Fruit fly (Drosophila melanogaster): ENCODE data around the gene CG31229.

The CG31229 gene

DNA sequence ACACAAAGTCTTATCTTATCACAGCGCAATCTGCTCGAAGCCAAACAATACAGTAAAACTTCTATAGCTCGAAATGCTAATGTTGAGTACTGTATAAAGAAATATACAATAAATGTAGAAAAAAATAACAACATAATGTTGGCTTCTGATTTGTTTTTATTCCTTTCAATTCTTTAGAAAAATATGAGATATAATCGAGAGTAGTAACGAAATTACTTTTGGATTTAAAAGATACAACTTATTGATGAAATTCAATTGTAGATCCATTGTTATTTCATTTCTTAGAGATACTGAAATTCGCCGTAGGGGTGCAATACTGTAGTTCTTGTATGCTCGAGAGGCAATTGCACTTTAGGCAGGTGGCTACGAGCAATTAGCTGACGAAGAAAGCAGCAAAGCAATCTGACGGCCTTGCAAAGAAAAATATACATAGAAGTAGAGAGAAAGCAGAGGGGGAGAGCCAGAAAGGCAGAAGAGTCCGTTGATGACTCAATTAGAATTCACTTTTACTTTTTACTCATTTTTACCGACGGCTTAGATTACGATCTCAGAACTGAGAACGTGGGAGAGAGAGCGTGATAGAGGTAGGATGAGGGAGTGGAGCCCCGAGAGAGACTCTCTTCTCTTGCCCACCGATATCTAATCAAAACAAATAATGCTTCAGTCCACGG is 2.9 kb downstream of the CG31229 start (continued):
- no peak for TF ChIP-seq lov (optimal IDR thresholded peaks at IDR 0.05)
- no peak for TF ChIP-seq lov (GFP tag; IDR thresholded peaks at IDR 0.05)
- TF ChIP-seq B-H2 (GFP tag; optimal IDR thresholded peaks at IDR 0.05): no peak
- no peak for TF ChIP-seq Dbx (GFP tag; IDR thresholded peaks at IDR 0.05)
- no peak for TF ChIP-seq CG3995 (GFP tag; optimal IDR thresholded peaks at IDR 0.05)
- no peak for TF ChIP-seq emc (GFP tag; optimal IDR thresholded peaks at IDR 0.05)
- TF ChIP-seq dysf (GFP tag; IDR thresholded peaks at IDR 0.05): 0 out of 3 replicates have a peak, but pooled peaks have one; percentile 35
- no peak for TF ChIP-seq Dip2 (GFP tag; IDR thresholded peaks at IDR 0.05)
- no peak for TF ChIP-seq zen2 (GFP tag; IDR thresholded peaks at IDR 0.05; ENCODE audit: partially characterized antibody)
- no peak for TF ChIP-seq CG12104 (GFP tag; optimal IDR thresholded peaks at IDR 0.05)
- no peak for TF ChIP-seq Sry-β (GFP tag; optimal IDR thresholded peaks at IDR 0.05)
- peak; percentile 47 for TF ChIP-seq CG12299 (tag; optimal IDR thresholded peaks at IDR 0.05)
- peak; percentile 47 for TF ChIP-seq CG4328 (GFP tag; optimal IDR thresholded peaks at IDR 0.05)
- TF ChIP-seq ranshi (GFP tag; IDR thresholded peaks at IDR 0.05): peak; percentile 31; the same call in 1 of the 2 replicates
- no peak for TF ChIP-seq Gsc (GFP tag; IDR thresholded peaks at IDR 0.05)
- no peak for TF ChIP-seq danr (GFP tag; IDR thresholded peaks at IDR 0.05)
- TF ChIP-seq CG2199 (GFP tag; IDR thresholded peaks at IDR 0.05): no peak
- TF ChIP-seq fru (optimal IDR thresholded peaks at IDR 0.05): no peak
- no peak for TF ChIP-seq bowl (GFP tag; IDR thresholded peaks at IDR 0.05)
- TF ChIP-seq PHDP (tag; optimal IDR thresholded peaks at IDR 0.05): peak; percentile 65
- no peak for TF ChIP-seq gcm2 (GFP tag; optimal IDR thresholded peaks at IDR 0.05)
- no peak for TF ChIP-seq CG2889 (GFP tag; IDR thresholded peaks at IDR 0.05)
- TF ChIP-seq CG6854 (GFP tag; optimal IDR thresholded peaks at IDR 0.05): no peak
- no peak for TF ChIP-seq CG12236 (GFP tag; optimal IDR thresholded peaks at IDR 0.05)
- TF ChIP-seq Hr3 (GFP tag; optimal IDR thresholded peaks at IDR 0.05): peak; percentile 36
- TF ChIP-seq fd102C (GFP tag; optimal IDR thresholded peaks at IDR 0.05): no peak
- TF ChIP-seq NC2β (GFP tag; optimal IDR thresholded peaks at IDR 0.05): no peak
- 0 out of 4 replicates have a peak, but pooled peaks have one; percentile 19 for TF ChIP-seq chinmo (GFP tag; IDR thresholded peaks at IDR 0.05; ENCODE audit: partially characterized antibody)
- TF ChIP-seq dan (GFP tag; IDR thresholded peaks at IDR 0.05): no peak
- no peak for TF ChIP-seq ara (GFP tag; IDR thresholded peaks at IDR 0.05)
- no peak for TF ChIP-seq Hmx (GFP tag; optimal IDR thresholded peaks at IDR 0.05)
- no peak for TF ChIP-seq CG1647 (GFP tag; optimal IDR thresholded peaks at IDR 0.05)
- TF ChIP-seq Rx (GFP tag; IDR thresholded peaks at IDR 0.05): no peak
- TF ChIP-seq CG9876 (GFP tag; optimal IDR thresholded peaks at IDR 0.05): no peak
- no peak for TF ChIP-seq CG10366 (GFP tag; IDR thresholded peaks at IDR 0.05)
- peak; percentile 1 for TF ChIP-seq Chrac-16 (GFP tag; optimal IDR thresholded peaks at IDR 0.05)
- no peak for TF ChIP-seq CG7271 (tag; optimal IDR thresholded peaks at IDR 0.05)
- no peak for TF ChIP-seq CG1529 (GFP tag; optimal IDR thresholded peaks at IDR 0.05)
- TF ChIP-seq fd96Cb (tag; optimal IDR thresholded peaks at IDR 0.05): peak; percentile 54
- peak in 1 of 2 experiments; percentile 51 for TF ChIP-seq Pdp1 (GFP tag; optimal IDR thresholded peaks at IDR 0.05)
- no peak for TF ChIP-seq crp (GFP tag; optimal IDR thresholded peaks at IDR 0.05)
- peak; percentile 91 for TF ChIP-seq CG2678 (tag; optimal IDR thresholded peaks at IDR 0.05)
- peak in 1 of 2 experiments; percentile 17 for TF ChIP-seq chif (GFP tag; optimal IDR thresholded peaks at IDR 0.05)
- peak; percentile 14 for TF ChIP-seq CG9437 (GFP tag; optimal IDR thresholded peaks at IDR 0.05)
- TF ChIP-seq CG9215 (GFP tag; IDR thresholded peaks at IDR 0.05): no peak
- TF ChIP-seq CG7745 (tag; optimal IDR thresholded peaks at IDR 0.05): no peak
- peak; percentile 2 for TF ChIP-seq bcd (GFP tag; optimal IDR thresholded peaks at IDR 0.05)
- TF ChIP-seq CG10267 (tag; optimal IDR thresholded peaks at IDR 0.05): no peak
- no peak for TF ChIP-seq tio (GFP tag; optimal IDR thresholded peaks at IDR 0.05)
- TF ChIP-seq CG2120 (GFP tag; optimal IDR thresholded peaks at IDR 0.05): peak; percentile 2
- TF ChIP-seq CG16815 (GFP tag; optimal IDR thresholded peaks at IDR 0.05): peak; percentile 6

All from whole organism, embryonic.